Worm (Caenorhabditis elegans): ENCODE results near the gene trr-1.
A peak's percentile ranks its signal among the peaks of the same experiment; 100 is the strongest.

Gene trr-1

DNA sequence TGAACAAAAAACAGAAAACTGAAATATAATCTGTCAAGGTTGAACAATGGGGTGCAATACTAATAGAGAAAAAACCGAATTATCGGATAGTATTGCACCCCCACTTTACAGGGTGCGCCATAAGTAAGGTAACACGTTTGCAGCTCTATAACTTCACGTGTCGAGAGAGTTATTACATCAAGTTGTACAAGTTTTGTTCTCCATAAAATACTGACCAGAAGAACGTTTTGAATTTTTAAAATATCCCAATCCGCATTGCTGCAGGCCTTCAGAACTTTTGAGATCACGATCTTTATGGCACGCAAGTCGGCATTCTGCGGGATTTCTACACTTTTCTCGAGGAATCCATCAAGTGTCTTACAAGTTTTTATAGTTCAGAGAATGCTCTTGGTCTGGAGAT is 37.9 kb downstream of the trr-1 start:
- TF ChIP-seq elt-4 (tag; optimal IDR thresholded peaks at IDR 0.05) (no peak), sdc-2 (tag; optimal IDR thresholded peaks at IDR 0.05) (no peak)

DNA sequence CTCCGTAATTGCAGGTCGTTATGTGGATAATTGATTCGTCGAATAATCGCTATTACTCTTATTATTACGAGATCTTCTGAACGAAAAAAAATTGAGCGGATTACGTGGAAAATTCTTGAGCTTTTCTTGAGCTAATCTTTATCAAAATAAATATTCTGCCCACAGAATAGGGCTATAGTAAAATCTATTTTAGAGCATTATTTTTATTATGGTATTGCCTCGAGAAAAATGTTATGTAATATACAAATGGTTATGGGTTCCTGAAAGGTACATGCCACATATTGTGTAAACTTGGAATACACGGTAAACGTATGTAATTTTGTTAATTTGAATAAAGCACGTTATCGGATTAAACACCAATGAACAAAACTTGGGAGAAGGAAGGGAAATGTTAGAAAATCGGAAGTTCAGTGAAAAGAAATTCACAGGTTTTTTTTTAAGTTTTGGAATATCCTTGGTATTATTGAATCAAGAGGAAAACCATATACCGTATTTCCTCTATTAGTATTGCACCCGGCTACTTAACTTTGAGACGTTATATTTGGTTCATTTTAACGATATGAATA is 38.5 kb downstream of the trr-1 start:
- TF ChIP-seq pax-1 (tag; optimal IDR thresholded peaks at IDR 0.05) (peak; percentile 69), unc-42 (tag; optimal IDR thresholded peaks at IDR 0.05) (peak; percentile 31), lin-11 (tag; optimal IDR thresholded peaks at IDR 0.05) (no peak), ceh-18 (tag; optimal IDR thresholded peaks at IDR 0.05) (peak; percentile 10), pha-4 (tag; optimal IDR thresholded peaks at IDR 0.05) (no peak), ama-1 (optimal IDR thresholded peaks at IDR 0.05) (peak; percentile 77), sox-2 (GFP tag; IDR thresholded peaks at IDR 0.05) (no peak), dve-1 (tag; optimal IDR thresholded peaks at IDR 0.05) (peak; percentile 6), che-1 (tag; optimal IDR thresholded peaks at IDR 0.05) (no peak), ceh-24 (tag; optimal IDR thresholded peaks at IDR 0.05) (no peak), Y22D7AL.16 (tag; optimal IDR thresholded peaks at IDR 0.05) (peak; percentile 16)

DNA sequence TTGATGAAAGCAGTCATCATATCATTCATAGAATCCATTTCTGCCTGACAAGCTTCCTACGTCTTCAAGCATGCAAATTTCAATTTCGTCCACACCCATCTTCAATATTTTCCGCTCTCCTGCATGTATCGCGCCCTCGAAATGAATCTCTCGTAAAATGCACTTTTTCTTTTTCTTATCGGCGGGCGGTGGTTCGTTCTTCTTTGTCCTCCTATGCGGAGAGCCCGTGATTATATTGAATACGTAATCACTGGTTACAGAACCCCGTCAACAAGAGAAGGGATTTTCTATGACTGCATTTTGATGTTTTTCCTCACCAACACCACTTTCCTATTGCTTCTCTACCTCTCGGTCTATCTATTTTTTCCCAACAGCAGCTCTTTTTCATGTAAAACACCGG is 39.1 kb downstream of the trr-1 start:
- TF ChIP-seq ceh-19 (GFP tag; optimal IDR thresholded peaks at IDR 0.05) (no peak), hlh-6 (tag; optimal IDR thresholded peaks at IDR 0.05) (no peak), zip-5 (tag; optimal IDR thresholded peaks at IDR 0.05) (no peak), hlh-15 (tag; optimal IDR thresholded peaks at IDR 0.05) (no peak), ztf-16 (tag; optimal IDR thresholded peaks at IDR 0.05) (no peak), pqm-1 (tag; optimal IDR thresholded peaks at IDR 0.05) (no peak), ttx-3 (tag; optimal IDR thresholded peaks at IDR 0.05) (no peak), fax-1 (tag; optimal IDR thresholded peaks at IDR 0.05) (no peak), sox-2 (GFP tag; IDR thresholded peaks at IDR 0.05) (no peak), ceh-34 (tag; optimal IDR thresholded peaks at IDR 0.05) (no peak), lin-11 (tag; optimal IDR thresholded peaks at IDR 0.05) (no peak), T23F11.4 (GFP tag; optimal IDR thresholded peaks at IDR 0.05) (no peak), pax-1 (tag; optimal IDR thresholded peaks at IDR 0.05) (no peak), fkh-10 (GFP tag; optimal IDR thresholded peaks at IDR 0.05) (no peak), gmeb-2 (tag; optimal IDR thresholded peaks at IDR 0.05) (peak; percentile 25), elt-4 (tag; optimal IDR thresholded peaks at IDR 0.05) (no peak), syd-9 (tag; optimal IDR thresholded peaks at IDR 0.05) (no peak), ceh-45 (GFP tag; IDR thresholded peaks at IDR 0.05) (no peak), ref-2 (tag; optimal IDR thresholded peaks at IDR 0.05) (no peak), ama-1 (optimal IDR thresholded peaks at IDR 0.05) (peak; percentile 55), K09A11.1 (tag; optimal IDR thresholded peaks at IDR 0.05; ENCODE audit: insufficient read depth) (no peak), pha-4 (tag; optimal IDR thresholded peaks at IDR 0.05) (no peak), C38D4.7 (GFP tag; optimal IDR thresholded peaks at IDR 0.05) (peak; percentile 17), nfya-1 (tag; optimal IDR thresholded peaks at IDR 0.05) (no peak)

DNA sequence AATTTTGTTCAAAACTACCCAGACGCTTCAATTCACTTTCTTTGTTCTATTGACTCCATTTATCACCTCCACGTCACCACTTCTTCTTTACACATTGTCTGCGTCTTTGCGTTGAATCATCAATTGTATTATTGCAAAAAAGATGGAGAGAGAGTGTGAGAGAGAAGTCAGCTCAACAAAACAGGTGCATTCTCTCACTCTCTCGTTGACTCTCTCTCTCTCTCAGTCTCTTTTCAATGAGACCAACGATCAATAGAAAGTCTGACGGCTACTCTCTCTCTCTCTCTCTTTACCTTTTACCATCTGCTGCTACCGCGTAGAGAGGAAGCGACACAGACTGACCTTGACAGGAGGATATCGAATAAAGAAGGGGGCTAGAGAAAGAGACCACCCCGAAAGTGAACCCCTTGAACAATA is 40.0 kb downstream of the trr-1 start:
- TF ChIP-seq C08G9.2 (tag; optimal IDR thresholded peaks at IDR 0.05) (peak; percentile 6), pag-3 (tag; optimal IDR thresholded peaks at IDR 0.05; ENCODE audit: borderline replicate concordance) (no peak), hlh-30 (tag; optimal IDR thresholded peaks at IDR 0.05; ENCODE audit: insufficient read depth) (peak; percentile 67), zip-5 (tag; optimal IDR thresholded peaks at IDR 0.05) (no peak), ceh-6 (GFP tag; optimal IDR thresholded peaks at IDR 0.05) (peak; percentile 5), sdc-2 (tag; optimal IDR thresholded peaks at IDR 0.05) (peak; percentile 39), C38D4.7 (GFP tag; optimal IDR thresholded peaks at IDR 0.05) (no peak), nhr-232 (tag; optimal IDR thresholded peaks at IDR 0.05) (no peak), pax-1 (tag; optimal IDR thresholded peaks at IDR 0.05) (peak; percentile 80), hlh-13 (GFP tag; optimal IDR thresholded peaks at IDR 0.05) (no peak), ama-1 (optimal IDR thresholded peaks at IDR 0.05) (peak; percentile 81), che-1 (tag; optimal IDR thresholded peaks at IDR 0.05) (no peak), hlh-6 (tag; optimal IDR thresholded peaks at IDR 0.05) (no peak), ceh-22 (tag; optimal IDR thresholded peaks at IDR 0.05) (no peak), nfya-1 (tag; optimal IDR thresholded peaks at IDR 0.05) (peak; percentile 89), ceh-34 (tag; optimal IDR thresholded peaks at IDR 0.05) (no peak), ceh-14 (tag; optimal IDR thresholded peaks at IDR 0.05) (no peak), F13H6.1 (tag; optimal IDR thresholded peaks at IDR 0.05) (peak; percentile 65), unc-42 (tag; optimal IDR thresholded peaks at IDR 0.05) (peak; percentile 45), odd-2 (tag; optimal IDR thresholded peaks at IDR 0.05) (no peak), syd-9 (tag; optimal IDR thresholded peaks at IDR 0.05) (no peak), gmeb-2 (tag; optimal IDR thresholded peaks at IDR 0.05) (no peak), ceh-9 (tag; optimal IDR thresholded peaks at IDR 0.05) (no peak), ceh-45 (GFP tag; IDR thresholded peaks at IDR 0.05) (no peak), ceh-19 (GFP tag; optimal IDR thresholded peaks at IDR 0.05) (no peak), madf-2 (tag; optimal IDR thresholded peaks at IDR 0.05) (peak; percentile 84), pat-9 (tag; optimal IDR thresholded peaks at IDR 0.05) (peak; percentile 33), fkh-6 (tag; optimal IDR thresholded peaks at IDR 0.05) (no peak)

Measured in whole organism, late embryonic.